Worm (Caenorhabditis elegans): ENCODE data around the gene F47D2.11.

DNA sequence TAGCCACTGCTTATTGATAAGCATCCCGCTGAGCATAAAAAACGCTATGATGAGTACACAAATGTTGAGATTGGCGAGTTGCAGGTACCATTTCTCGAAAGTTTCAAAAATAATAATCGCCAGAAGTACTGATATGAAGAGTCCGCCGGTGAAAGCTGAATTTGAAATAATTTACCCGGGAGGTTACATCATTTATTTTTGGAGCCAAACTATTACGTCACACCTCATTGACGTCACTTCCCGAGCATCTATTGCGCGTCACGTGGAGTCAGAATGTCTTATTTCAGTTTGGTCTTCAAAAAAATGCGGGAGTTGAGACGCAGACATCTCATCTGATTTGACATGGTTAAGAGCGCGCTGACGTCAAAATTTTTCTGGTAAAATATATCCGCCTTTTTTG is 35.0 kb upstream of the F47D2.11 start:
- TF ChIP-seq B0310.2 (tag; optimal IDR thresholded peaks at IDR 0.05) (no peak), tra-4 (tag; optimal IDR thresholded peaks at IDR 0.05) (no peak), ama-1 (optimal IDR thresholded peaks at IDR 0.05) (no peak), hnd-1 (tag; optimal IDR thresholded peaks at IDR 0.05) (no peak), sea-1 (GFP tag; conservative IDR thresholded peaks at IDR 0.05) (no peak), hmg-4 (GFP tag; optimal IDR thresholded peaks at IDR 0.05) (no peak), ets-7 (tag; optimal IDR thresholded peaks at IDR 0.05) (no peak), aly-1 (tag; optimal IDR thresholded peaks at IDR 0.05) (no peak), tbx-11 (GFP tag; IDR thresholded peaks at IDR 0.05) (no peak), F13C5.2 (tag; optimal IDR thresholded peaks at IDR 0.05) (no peak), pes-1 (GFP tag; IDR thresholded peaks at IDR 0.05) (no peak), flt-1 (GFP tag; IDR thresholded peaks at IDR 0.05) (no peak), ceh-13 (GFP tag; optimal IDR thresholded peaks at IDR 0.05) (no peak), scrt-1 (GFP tag; IDR thresholded peaks at IDR 0.05) (no peak)
